Fruit fly (Drosophila melanogaster) whole organism, embryonic: ENCODE data around the gene prd1.

Experiments used
- B-H2 ChIP-seq: fragments of 200-800 bp; sonication (Bioruptor generic); optimal IDR thresholded peaks from 2 replicates; lab custom pipeline; 2018; ENCODE audit warnings: missing biosample characterization, mild to moderate bottlenecking, missing genetic modification characterization
- CG11247 ChIP-seq: fragments of 200-800 bp; sonication (Bioruptor generic); IDR thresholded peaks from 2 replicates; pipeline ENCODE4 v1.3.6; 2022; ENCODE audit warnings: missing biosample characterization, missing genetic modification characterization
- CG12104 ChIP-seq: fragments of 200-800 bp; sonication (Bioruptor generic); optimal IDR thresholded peaks from 3 replicates; lab custom pipeline; 2016; ENCODE audit warnings: missing biosample characterization, missing genetic modification characterization
- CG12219 ChIP-seq: fragments of 200-800 bp; sonication (Bioruptor generic); optimal IDR thresholded peaks from 3 replicates; lab custom pipeline; 2018; ENCODE audit warnings: missing biosample characterization, mild to moderate bottlenecking, missing genetic modification characterization
- CG12744 ChIP-seq: fragments of 200-800 bp; sonication (Bioruptor generic); optimal IDR thresholded peaks from 2 replicates; lab custom pipeline; 2016; ENCODE audit warnings: missing biosample characterization, missing genetic modification characterization
- CG12942 ChIP-seq: fragments of 200-800 bp; sonication (Bioruptor generic); optimal IDR thresholded peaks from 3 replicates; lab custom pipeline; 2016; ENCODE audit warnings: missing biosample characterization, missing genetic modification characterization
- CG13296 ChIP-seq: fragments of 200-800 bp; sonication (Bioruptor generic); optimal IDR thresholded peaks from 3 replicates; lab custom pipeline; 2018; ENCODE audit warnings: missing biosample characterization, mild to moderate bottlenecking, missing genetic modification characterization
- CG16813 ChIP-seq: fragments of 200-800 bp; sonication (Bioruptor generic); IDR thresholded peaks from 3 replicates; pipeline ENCODE4 v1.3.6; 2022; ENCODE audit warnings: missing biosample characterization, missing genetic modification characterization; ENCODE audit not compliant: partially characterized antibody
- CG2678 ChIP-seq: fragments of 200-800 bp; sonication (Bioruptor generic); optimal IDR thresholded peaks from 3 replicates; lab custom pipeline; 2019; ENCODE audit warnings: missing biosample characterization, mild to moderate bottlenecking, missing genetic modification characterization, moderate library complexity
- CG30403 ChIP-seq: fragments of 200-800 bp; sonication (Bioruptor generic); optimal IDR thresholded peaks from 3 replicates; lab custom pipeline; 2016; ENCODE audit warnings: missing biosample characterization, missing genetic modification characterization
- CG31365 ChIP-seq: fragments of 200-800 bp; sonication (Bioruptor generic); optimal IDR thresholded peaks from 2 replicates; lab custom pipeline; 2018; ENCODE audit warnings: missing biosample characterization, mild to moderate bottlenecking, missing genetic modification characterization
- CG31388 ChIP-seq: fragments of 200-800 bp; sonication (Bioruptor generic); optimal IDR thresholded peaks from 2 replicates; lab custom pipeline; 2016; ENCODE audit warnings: missing biosample characterization, missing genetic modification characterization
- CG32532 ChIP-seq: fragments of 200-800 bp; sonication (Bioruptor generic); IDR thresholded peaks from 2 replicates; pipeline ENCODE4 v1.3.6; 2022; ENCODE audit warnings: missing biosample characterization, missing genetic modification characterization
- CG43689 ChIP-seq: fragments of 200-800 bp; sonication (Bioruptor generic); IDR thresholded peaks from 2 replicates; pipeline ENCODE4 v1.3.6; 2022; ENCODE audit warnings: missing biosample characterization, missing genetic modification characterization
- CG6654 ChIP-seq: fragments of 200-800 bp; sonication (Bioruptor generic); optimal IDR thresholded peaks from 2 replicates; lab custom pipeline; 2017; ENCODE audit warnings: missing biosample characterization, mild to moderate bottlenecking, missing genetic modification characterization
- CG8765 ChIP-seq: fragments of 200-800 bp; sonication (Bioruptor generic); IDR thresholded peaks from 2 replicates; pipeline ENCODE4 v1.3.6; 2022; ENCODE audit warnings: missing biosample characterization, missing genetic modification characterization
- CG9932 ChIP-seq: fragments of 200-800 bp; sonication (Bioruptor generic); IDR thresholded peaks from 2 replicates; pipeline ENCODE4 v1.3.6; 2022; ENCODE audit warnings: missing biosample characterization, missing genetic modification characterization
- Chrac-16 ChIP-seq: fragments of 200-800 bp; sonication (Bioruptor generic); optimal IDR thresholded peaks from 3 replicates; lab custom pipeline; 2016; ENCODE audit warnings: missing biosample characterization, missing genetic modification characterization
- Dek ChIP-seq: fragments of 200-800 bp; sonication (Bioruptor generic); optimal IDR thresholded peaks from 3 replicates; lab custom pipeline; 2019; ENCODE audit warnings: missing biosample characterization, mild to moderate bottlenecking, missing genetic modification characterization, moderate library complexity
- Dref ChIP-seq: fragments of 200-800 bp; sonication (Bioruptor generic); IDR thresholded peaks from 2 replicates; pipeline ENCODE4 v1.3.6; 2022; ENCODE audit warnings: missing biosample characterization, missing genetic modification characterization
- Fer3 ChIP-seq: fragments of 200-800 bp; sonication (Bioruptor generic); optimal IDR thresholded peaks from 2 replicates; lab custom pipeline; 2018; ENCODE audit warnings: missing biosample characterization, mild to moderate bottlenecking, missing genetic modification characterization, moderate library complexity
- HLH4C ChIP-seq: fragments of 200-800 bp; sonication (Bioruptor generic); IDR thresholded peaks from 3 replicates; pipeline ENCODE4 v1.3.6; 2022; ENCODE audit warnings: missing biosample characterization, missing genetic modification characterization; ENCODE audit not compliant: partially characterized antibody
- MTF-1 ChIP-seq: fragments of 200-800 bp; sonication (Bioruptor generic); optimal IDR thresholded peaks from 2 replicates; lab custom pipeline; 2018; ENCODE audit warnings: missing biosample characterization, mild to moderate bottlenecking, missing genetic modification characterization, borderline replicate concordance
- Mrtf ChIP-seq: fragments of 200-800 bp; sonication (Bioruptor generic); IDR thresholded peaks from 3 replicates; pipeline ENCODE4 v1.3.6; 2022; ENCODE audit warnings: missing biosample characterization, missing genetic modification characterization
- NK7.1 ChIP-seq: fragments of 200-800 bp; sonication (Bioruptor generic); optimal IDR thresholded peaks from 3 replicates; lab custom pipeline; 2016; ENCODE audit warnings: missing biosample characterization, missing genetic modification characterization
- Sry-δ ChIP-seq: fragments of 200-800 bp; sonication (Bioruptor generic); optimal IDR thresholded peaks from 2 replicates; lab custom pipeline; 2016; ENCODE audit warnings: missing biosample characterization, missing genetic modification characterization
- Ssrp ChIP-seq: fragments of 200-800 bp; sonication (Bioruptor generic); optimal IDR thresholded peaks from 2 replicates; lab custom pipeline; 2018; ENCODE audit warnings: missing biosample characterization, mild to moderate bottlenecking, missing genetic modification characterization, moderate library complexity
- al ChIP-seq: fragments of 200-800 bp; sonication (Bioruptor generic); IDR thresholded peaks from 2 replicates; pipeline ENCODE4 v1.3.6; 2022; ENCODE audit warnings: missing biosample characterization, missing genetic modification characterization
- az2 ChIP-seq: fragments of 200-800 bp; sonication (Bioruptor generic); optimal IDR thresholded peaks from 3 replicates; lab custom pipeline; 2016; ENCODE audit warnings: missing biosample characterization, missing genetic modification characterization
- bab2 ChIP-seq: fragments of 200-800 bp; sonication (Bioruptor generic); optimal IDR thresholded peaks from 2 replicates; lab custom pipeline; 2016; ENCODE audit warnings: missing biosample characterization, missing genetic modification characterization
- bigmax ChIP-seq: fragments of 200-800 bp; sonication (Bioruptor generic); optimal IDR thresholded peaks from 2 replicates; lab custom pipeline; 2018; ENCODE audit warnings: missing biosample characterization, mild to moderate bottlenecking, missing genetic modification characterization
- chif ChIP-seq, 2 experiments: fragments of 200-800 bp; sonication (Bioruptor generic); optimal IDR thresholded peaks; 3 replicates each; lab custom pipeline; 2016; ENCODE audit warnings: missing biosample characterization in 2 of 2, missing genetic modification characterization in 2 of 2
- croc ChIP-seq: fragments of 200-800 bp; sonication (Bioruptor generic); conservative IDR thresholded peaks from 3 replicates; pipeline ENCODE4 v1.3.6; 2022; ENCODE audit warnings: missing biosample characterization, missing genetic modification characterization
- crp ChIP-seq, 2 experiments: fragments of 200-800 bp; sonication (Bioruptor generic); optimal IDR thresholded peaks; 2 replicates in 1 of 2; 3 replicates in 1 of 2; lab custom pipeline; 2017; ENCODE audit warnings: missing biosample characterization in 2 of 2, missing genetic modification characterization in 2 of 2, mild to moderate bottlenecking in 1 of 2, moderate library complexity in 1 of 2
- danr ChIP-seq: fragments of 200-800 bp; sonication (Bioruptor generic); IDR thresholded peaks from 2 replicates; pipeline ENCODE4 v1.3.6; 2022; ENCODE audit warnings: missing biosample characterization, missing genetic modification characterization
- disco-r ChIP-seq: fragments of 200-800 bp; sonication (Bioruptor generic); optimal IDR thresholded peaks from 2 replicates; lab custom pipeline; 2016; ENCODE audit warnings: missing biosample characterization, missing genetic modification characterization
- dysf ChIP-seq: fragments of 200-800 bp; sonication (Bioruptor generic); IDR thresholded peaks from 3 replicates; pipeline ENCODE4 v1.3.6; 2022; ENCODE audit warnings: missing biosample characterization, missing genetic modification characterization
- fd3F ChIP-seq: fragments of 200-800 bp; sonication (Bioruptor generic); optimal IDR thresholded peaks from 2 replicates; lab custom pipeline; 2018; ENCODE audit warnings: missing biosample characterization, mild to moderate bottlenecking, missing genetic modification characterization, moderate library complexity
- hb ChIP-seq: fragments of 200-800 bp; sonication (Bioruptor generic); IDR thresholded peaks from 3 replicates; pipeline ENCODE4 v1.3.6; 2022; ENCODE audit warnings: missing biosample characterization, missing genetic modification characterization; ENCODE audit not compliant: partially characterized antibody
- ken ChIP-seq: fragments of 200-800 bp; sonication (Bioruptor generic); IDR thresholded peaks from 3 replicates; pipeline ENCODE4 v1.3.6; 2022; ENCODE audit warnings: missing biosample characterization, missing genetic modification characterization
- klu ChIP-seq: fragments of 200-800 bp; sonication (Bioruptor generic); IDR thresholded peaks from 2 replicates; pipeline ENCODE4 v1.3.6; 2022; ENCODE audit warnings: missing biosample characterization, missing genetic modification characterization
- lilli ChIP-seq: fragments of 200-800 bp; sonication (Bioruptor generic); optimal IDR thresholded peaks from 3 replicates; lab custom pipeline; 2016; ENCODE audit warnings: missing biosample characterization, missing genetic modification characterization
- mam ChIP-seq: fragments of 200-800 bp; sonication (Bioruptor generic); optimal IDR thresholded peaks from 3 replicates; lab custom pipeline; 2016; ENCODE audit warnings: missing biosample characterization, missing genetic modification characterization
- nerfin-2 ChIP-seq: fragments of 200-800 bp; sonication (Bioruptor generic); IDR thresholded peaks from 2 replicates; pipeline ENCODE4 v1.3.6; 2022; ENCODE audit warnings: missing biosample characterization, missing genetic modification characterization; ENCODE audit not compliant: partially characterized antibody
- schlank ChIP-seq: fragments of 200-800 bp; sonication (Bioruptor generic); optimal IDR thresholded peaks from 2 replicates; lab custom pipeline; 2018; ENCODE audit warnings: missing biosample characterization, mild to moderate bottlenecking, missing genetic modification characterization
- sima ChIP-seq: fragments of 200-800 bp; sonication (Bioruptor generic); optimal IDR thresholded peaks from 2 replicates; lab custom pipeline; 2016; ENCODE audit warnings: missing biosample characterization, missing genetic modification characterization
- so ChIP-seq: fragments of 200-800 bp; sonication (Bioruptor generic); IDR thresholded peaks from 3 replicates; pipeline ENCODE4 v1.3.6; 2022; ENCODE audit warnings: missing biosample characterization, missing genetic modification characterization
- stc ChIP-seq: fragments of 200-800 bp; sonication (Bioruptor generic); IDR thresholded peaks from 2 replicates; pipeline ENCODE4 v1.3.6; 2022; ENCODE audit warnings: missing biosample characterization, missing genetic modification characterization
- tll ChIP-seq, 2 experiments: fragments of 200-800 bp in 1 of 2; fragments of >200 bp in 1 of 2; sonication (Bioruptor generic) in 1 of 2; optimal IDR thresholded peaks; 2 replicates each; lab custom pipeline; 2017 to 2019; ENCODE audit warnings: missing biosample characterization in 2 of 2, missing genetic modification characterization in 2 of 2, mild to moderate bottlenecking in 1 of 2, moderate library complexity in 1 of 2

The prd1 gene

DNA sequence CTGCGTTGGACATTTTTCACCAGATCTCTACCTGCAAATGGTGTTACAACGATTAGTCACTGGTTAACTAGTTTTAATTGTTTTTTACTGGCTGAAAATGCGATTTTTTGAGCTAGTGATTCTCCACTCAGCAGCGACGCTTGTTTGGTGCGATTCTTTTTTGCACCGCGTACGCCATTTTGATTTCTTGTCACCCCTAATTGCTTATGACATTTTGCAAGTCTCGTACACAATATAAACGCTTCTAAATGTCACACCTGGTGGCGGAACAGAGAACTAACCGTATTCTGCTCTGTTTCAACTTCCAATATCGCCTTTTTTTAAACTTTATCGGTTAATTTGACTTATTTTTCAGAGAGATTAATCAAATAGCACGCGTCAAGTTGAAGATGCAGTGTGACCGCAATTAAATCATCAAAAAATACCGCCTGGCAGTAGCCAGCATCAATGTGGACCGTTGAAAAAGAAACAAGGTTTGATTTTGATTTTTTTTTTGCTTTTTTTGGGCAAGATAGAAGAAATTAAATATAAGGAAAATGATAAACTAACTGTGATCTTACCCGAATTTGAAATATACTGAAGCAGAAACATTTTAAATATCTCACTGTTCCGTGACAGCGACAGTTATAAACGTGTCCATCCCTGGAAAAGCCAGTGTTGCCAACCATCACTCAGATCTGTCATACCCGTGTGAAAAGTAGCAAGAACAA, 32.3 kb upstream of the prd1 start, which contains the start of the genes COX5A and glo (continued):
- TF ChIP-seq stc, result no peak; the same call in none of the 2 replicates
- TF ChIP-seq CG13296 (GFP tag; lab: Kevin White, UChicago), result peak; percentile 65
- no peak for TF ChIP-seq Mrtf
- TF ChIP-seq Ssrp (tag; lab: Kevin White, UChicago), result peak; percentile 45
- no peak for TF ChIP-seq nerfin-2
- peak; percentile 88 for TF ChIP-seq CG32532
- no peak for TF ChIP-seq HLH4C
- TF ChIP-seq Dref, result peak; percentile 47
- TF ChIP-seq CG12942, result peak; percentile 84
- peak; percentile 91 for TF ChIP-seq lilli (GFP tag; lab: Kevin White, UChicago)
- no peak for TF ChIP-seq CG6654 (GFP tag; lab: Kevin White, UChicago)
- TF ChIP-seq CG43689 (GFP tag; lab: Robert Waterston, UW), result no peak
- peak; percentile 69 for TF ChIP-seq dysf
- 0 out of 3 replicates have a peak, but pooled peaks have one; percentile 25 for TF ChIP-seq so (GFP tag; lab: Robert Waterston, UW)
- TF ChIP-seq mam (GFP tag; lab: Kevin White, UChicago), result peak; percentile 90
- TF ChIP-seq Chrac-16, result peak; percentile 83
- TF ChIP-seq schlank (tag; lab: Kevin White, UChicago), result no peak
- TF ChIP-seq CG12219 (GFP tag; lab: Kevin White, UChicago), result peak; percentile 35
- TF ChIP-seq chif (GFP tag; optimal IDR thresholded peaks at IDR 0.05; lab: Kevin White, UChicago), result peak; percentile 56 to 83
- peak; percentile 59 for TF ChIP-seq fd3F (GFP tag; lab: Kevin White, UChicago)
- TF ChIP-seq CG30403, result peak; percentile 89
- peak in 1 of 2 experiments; percentile 38 for TF ChIP-seq crp (GFP tag; optimal IDR thresholded peaks at IDR 0.05; lab: Kevin White, UChicago)
- TF ChIP-seq B-H2 (GFP tag; lab: Kevin White, UChicago), result peak; percentile 83
- TF ChIP-seq NK7.1 (GFP tag; lab: Kevin White, UChicago), result peak; percentile 38
- TF ChIP-seq Fer3, result peak; percentile 70
- TF ChIP-seq Sry-δ (GFP tag; lab: Kevin White, UChicago), result peak; percentile 71
- TF ChIP-seq bigmax (GFP tag; lab: Kevin White, UChicago), result no peak
- peak; percentile 88 for TF ChIP-seq bab2
- TF ChIP-seq ken (GFP tag; lab: Robert Waterston, UW), result peak; percentile 71; the same call in 2 of the 3 replicates
- TF ChIP-seq CG8765 (GFP tag; lab: Robert Waterston, UW), result peak; percentile 77
- peak; percentile 73 for TF ChIP-seq CG12744 (GFP tag; lab: Kevin White, UChicago)
- TF ChIP-seq disco-r (GFP tag; lab: Kevin White, UChicago), result peak; percentile 83
- peak; percentile 67 for TF ChIP-seq klu (GFP tag; lab: Robert Waterston, UW)
- TF ChIP-seq MTF-1, result peak; percentile 46
- TF ChIP-seq CG31365 (tag; lab: Kevin White, UChicago), result no peak
- peak; percentile 76 for TF ChIP-seq az2 (GFP tag; lab: Kevin White, UChicago)
- TF ChIP-seq croc (GFP tag; lab: Robert Waterston, UW), result peak; percentile 63
- peak; percentile 73 for TF ChIP-seq al
- TF ChIP-seq hb (GFP tag; lab: Robert Waterston, UW), result no peak
- peak; percentile 69 for TF ChIP-seq CG12104
- no peak for TF ChIP-seq danr
- peak; percentile 32 for TF ChIP-seq tll (GFP tag; optimal IDR thresholded peaks at IDR 0.05; lab: Kevin White, UChicago)
- peak; percentile 38 for TF ChIP-seq sima (GFP tag; lab: Kevin White, UChicago)
- TF ChIP-seq Dek (tag; lab: Kevin White, UChicago), result peak; percentile 68
- TF ChIP-seq CG31388, result peak; percentile 44
- TF ChIP-seq CG9932 (GFP tag; lab: Robert Waterston, UW), result peak; percentile 91
- TF ChIP-seq CG11247 (GFP tag; lab: Robert Waterston, UW), result peak; percentile 70
- 0 out of 3 replicates have a peak, but pooled peaks have one; percentile 12 for TF ChIP-seq CG16813 (GFP tag; lab: Robert Waterston, UW)
- TF ChIP-seq CG2678 (tag; lab: Kevin White, UChicago), result peak; percentile 75
